Fruit fly (Drosophila melanogaster) whole organism, embryonic: Measurements from ENCODE around the gene HipHop.

Experiments
- Abd-B ChIP-seq: fragments of 200-800 bp; sonication (Bioruptor generic); optimal IDR thresholded peaks from 2 replicates; lab custom pipeline; 2018; ENCODE audit warnings: missing biosample characterization, mild to moderate bottlenecking, missing genetic modification characterization, moderate library complexity
- Awh ChIP-seq: fragments of 200-800 bp; sonication (Bioruptor generic); IDR thresholded peaks from 2 replicates; pipeline ENCODE4, ENCODE4 v1.3.6; 2022; ENCODE audit warnings: missing biosample characterization, missing genetic modification characterization
- CG10147 ChIP-seq: fragments of 200-800 bp; sonication (Bioruptor generic); optimal IDR thresholded peaks from 2 replicates; lab custom pipeline; 2019; ENCODE audit warnings: missing biosample characterization, mild to moderate bottlenecking, missing genetic modification characterization, moderate library complexity
- CG10366 ChIP-seq: fragments of 200-800 bp; sonication (Bioruptor generic); IDR thresholded peaks from 2 replicates; pipeline ENCODE4 v1.3.6; 2022; ENCODE audit warnings: missing biosample characterization, missing genetic modification characterization
- CG10462 ChIP-seq: fragments of 200-800 bp; sonication (Bioruptor generic); optimal IDR thresholded peaks from 2 replicates; lab custom pipeline; 2016; ENCODE audit warnings: missing biosample characterization, missing genetic modification characterization
- CG11093 ChIP-seq: fragments of 200-800 bp; sonication (Bioruptor generic); IDR thresholded peaks from 3 replicates; pipeline ENCODE4 v1.3.6; 2022; ENCODE audit warnings: missing biosample characterization, missing genetic modification characterization
- CG11456 ChIP-seq: fragments of 200-800 bp; sonication (Bioruptor generic); IDR thresholded peaks from 3 replicates; pipeline ENCODE4 v1.3.6; 2022; ENCODE audit warnings: missing biosample characterization, missing genetic modification characterization
- CG11695 ChIP-seq: fragments of 200-800 bp; sonication (Bioruptor generic); IDR thresholded peaks from 3 replicates; pipeline ENCODE4 v1.3.6; 2022; ENCODE audit warnings: missing biosample characterization, missing genetic modification characterization
- CG12391 ChIP-seq: fragments of 200-800 bp; sonication (Bioruptor generic); optimal IDR thresholded peaks from 3 replicates; lab custom pipeline; 2018; ENCODE audit warnings: missing biosample characterization, mild to moderate bottlenecking, missing genetic modification characterization, moderate library complexity
- CG12769 ChIP-seq: fragments of 200-800 bp; sonication (Bioruptor generic); optimal IDR thresholded peaks from 2 replicates; lab custom pipeline; 2019; ENCODE audit warnings: missing biosample characterization, mild to moderate bottlenecking, missing genetic modification characterization, moderate library complexity
- CG14014 ChIP-seq: fragments of 200-800 bp; sonication (Bioruptor generic); IDR thresholded peaks from 2 replicates; pipeline ENCODE4 v1.3.6; 2022; ENCODE audit warnings: missing biosample characterization, missing genetic modification characterization
- CG17829 ChIP-seq: fragments of 200-800 bp; optimal IDR thresholded peaks from 2 replicates; lab custom pipeline; 2019; ENCODE audit warnings: missing biosample characterization, mild to moderate bottlenecking, missing genetic modification characterization, moderate library complexity
- CG18011 ChIP-seq: fragments of 200-800 bp; sonication (Bioruptor generic); optimal IDR thresholded peaks from 2 replicates; lab custom pipeline; 2017; ENCODE audit warnings: missing biosample characterization, missing genetic modification characterization, mild to moderate bottlenecking, moderate library complexity, missing genotype
- CG31441 ChIP-seq: fragments of 200-800 bp; sonication (Bioruptor generic); IDR thresholded peaks from 2 replicates; pipeline ENCODE4 v1.3.6; 2022; ENCODE audit warnings: missing biosample characterization, missing genetic modification characterization
- CG34422 ChIP-seq: fragments of 200-800 bp; sonication (Bioruptor generic); IDR thresholded peaks from 3 replicates; pipeline ENCODE4 v1.3.6; 2022; ENCODE audit warnings: missing biosample characterization, missing genetic modification characterization
- CG4730 ChIP-seq: fragments of 200-800 bp; sonication (Bioruptor generic); IDR thresholded peaks from 2 replicates; pipeline ENCODE4 v1.3.6; 2022; ENCODE audit warnings: missing biosample characterization, missing genetic modification characterization
- CG5953 ChIP-seq: fragments of 200-800 bp; sonication (Bioruptor generic); IDR thresholded peaks from 2 replicates; pipeline ENCODE4 v1.3.6; 2022; ENCODE audit warnings: missing biosample characterization, missing genetic modification characterization
- CG6175 ChIP-seq: fragments of 200-800 bp; sonication (Bioruptor generic); IDR thresholded peaks from 3 replicates; pipeline ENCODE4 v1.3.6; 2022; ENCODE audit warnings: missing biosample characterization, missing genetic modification characterization
- CG7987 ChIP-seq: fragments of 200-800 bp; sonication (Bioruptor generic); optimal IDR thresholded peaks from 2 replicates; lab custom pipeline; 2018; ENCODE audit warnings: missing biosample characterization, mild to moderate bottlenecking, missing genetic modification characterization, moderate library complexity
- CG9797 ChIP-seq: fragments of 200-800 bp; sonication (Bioruptor generic); optimal IDR thresholded peaks from 3 replicates; lab custom pipeline; 2018; ENCODE audit warnings: missing biosample characterization, mild to moderate bottlenecking, missing genetic modification characterization
- D19A ChIP-seq: fragments of 200-800 bp; optimal IDR thresholded peaks from 3 replicates; lab custom pipeline; 2019; ENCODE audit warnings: missing biosample characterization, mild to moderate bottlenecking, missing genetic modification characterization, moderate library complexity
- Dek ChIP-seq: fragments of 200-800 bp; sonication (Bioruptor generic); optimal IDR thresholded peaks from 3 replicates; lab custom pipeline; 2019; ENCODE audit warnings: missing biosample characterization, mild to moderate bottlenecking, missing genetic modification characterization, moderate library complexity
- Jarid2 ChIP-seq: fragments of 200-800 bp; sonication (Bioruptor generic); optimal IDR thresholded peaks from 3 replicates; lab custom pipeline; 2017; ENCODE audit warnings: mild to moderate bottlenecking, missing biosample characterization, missing genetic modification reagents, missing genetic modification characterization
- Med ChIP-seq: fragments of 200-800 bp; sonication (Bioruptor generic); peaks from one replicate; lab custom pipeline; 2016; ENCODE audit warnings: missing biosample characterization, missing genetic modification characterization, mild to moderate bottlenecking, inconsistent platforms, moderate library complexity
- Nf-YB ChIP-seq: fragments of 200-800 bp; sonication (Bioruptor generic); optimal IDR thresholded peaks from 3 replicates; lab custom pipeline; 2019; ENCODE audit warnings: missing biosample characterization, mild to moderate bottlenecking, missing genetic modification characterization, moderate library complexity
- NfI ChIP-seq: fragments of 200-800 bp; sonication (Bioruptor generic); optimal IDR thresholded peaks from 3 replicates; lab custom pipeline; 2018; ENCODE audit warnings: missing biosample characterization, mild to moderate bottlenecking, missing genetic modification characterization, moderate library complexity
- Opbp ChIP-seq: fragments of 200-800 bp; sonication (Bioruptor generic); IDR thresholded peaks from 3 replicates; pipeline ENCODE4 v1.3.6; 2022; ENCODE audit warnings: missing biosample characterization, missing genetic modification characterization; ENCODE audit not compliant: partially characterized antibody
- TFAM ChIP-seq: fragments of 200-800 bp; sonication (Bioruptor generic); optimal IDR thresholded peaks from 2 replicates; lab custom pipeline; 2017; ENCODE audit warnings: missing biosample characterization, missing genetic modification characterization, inconsistent platforms
- Trl ChIP-seq, 3 experiments: fragments of >200 bp in 2 of 3; fragments of 200-800 bp in 1 of 3; sonication (Bioruptor generic) in 1 of 3; optimal IDR thresholded peaks; 2 replicates in 1 of 3; 3 replicates in 2 of 3; lab custom pipeline; 2016 to 2017; ENCODE audit warnings: missing biosample characterization in 1 of 3, missing genetic modification characterization in 1 of 3
- ato ChIP-seq: fragments of 200-800 bp; sonication (Bioruptor generic); IDR thresholded peaks from 2 replicates; pipeline ENCODE4 v1.3.6; 2022; ENCODE audit warnings: missing biosample characterization, missing genetic modification characterization; ENCODE audit not compliant: partially characterized antibody
- bsh ChIP-seq, 2 experiments: fragments of 200-800 bp; sonication (Bioruptor generic); optimal IDR thresholded peaks; 2 replicates each; lab custom pipeline; 2017 to 2018; ENCODE audit warnings: mild to moderate bottlenecking in 2 of 2, missing biosample characterization in 2 of 2, missing genetic modification characterization in 2 of 2, moderate library complexity in 1 of 2
- btn ChIP-seq: fragments of 200-800 bp; sonication (Bioruptor generic); optimal IDR thresholded peaks from 2 replicates; lab custom pipeline; 2016; ENCODE audit warnings: missing biosample characterization, missing genetic modification characterization
- cg ChIP-seq: fragments of 200-800 bp; sonication (Bioruptor generic); optimal IDR thresholded peaks from 3 replicates; lab custom pipeline; 2019; ENCODE audit warnings: missing biosample characterization, mild to moderate bottlenecking, missing genetic modification characterization, moderate library complexity
- chif ChIP-seq, 2 experiments: fragments of 200-800 bp; sonication (Bioruptor generic); optimal IDR thresholded peaks; 3 replicates each; lab custom pipeline; 2016; ENCODE audit warnings: missing biosample characterization in 2 of 2, missing genetic modification characterization in 2 of 2
- chinmo ChIP-seq: fragments of 200-800 bp; sonication (Bioruptor generic); IDR thresholded peaks from 4 replicates; pipeline ENCODE4 v1.3.6; 2022; ENCODE audit warnings: missing biosample characterization, missing genetic modification characterization; ENCODE audit not compliant: partially characterized antibody
- crol ChIP-seq: fragments of 200-800 bp; sonication (Bioruptor generic); IDR thresholded peaks from 2 replicates; pipeline ENCODE4 v1.3.6; 2022; ENCODE audit warnings: missing biosample characterization, missing genetic modification characterization
- esg ChIP-seq: fragments of 200-800 bp; sonication (Bioruptor generic); conservative IDR thresholded peaks from 2 replicates; pipeline ENCODE4 v1.3.6; 2022; ENCODE audit warnings: missing biosample characterization, missing genetic modification characterization
- eve ChIP-seq, 2 experiments: fragments of >200 bp; optimal IDR thresholded peaks; 2 replicates each; lab custom pipeline; 2017; ENCODE audit warnings: missing biosample characterization in 2 of 2, missing genetic modification characterization in 2 of 2
- exex ChIP-seq: fragments of 200-800 bp; sonication (Bioruptor generic); optimal IDR thresholded peaks from 4 replicates; lab custom pipeline; 2018; ENCODE audit warnings: missing biosample characterization, mild to moderate bottlenecking, missing genetic modification characterization, moderate library complexity
- fd3F ChIP-seq: fragments of 200-800 bp; sonication (Bioruptor generic); optimal IDR thresholded peaks from 2 replicates; lab custom pipeline; 2018; ENCODE audit warnings: missing biosample characterization, mild to moderate bottlenecking, missing genetic modification characterization, moderate library complexity
- hkb ChIP-seq, 2 experiments: fragments of 200-800 bp in 1 of 2; fragments of >200 bp in 1 of 2; sonication (Bioruptor generic) in 1 of 2; IDR thresholded peaks in 1 of 2; optimal IDR thresholded peaks in 1 of 2; 2 replicates each; pipeline versions ENCODE4 v1.3.6 to Lab custom; 2017 to 2022; ENCODE audit warnings: missing biosample characterization in 1 of 2, missing genetic modification characterization in 1 of 2
- hth ChIP-seq: fragments of >200 bp; optimal IDR thresholded peaks from 2 replicates; lab custom pipeline; 2017; ENCODE audit warnings: inconsistent platforms
- lola ChIP-seq, 3 experiments: fragments of >200 bp in 2 of 3; fragments of 200-800 bp in 1 of 3; sonication (Bioruptor generic) in 1 of 3; optimal IDR thresholded peaks; 2 replicates each; lab custom pipeline; 2017 to 2019; ENCODE audit warnings: missing biosample characterization in 3 of 3, missing genetic modification characterization in 3 of 3, mild to moderate bottlenecking in 1 of 3, moderate library complexity in 1 of 3
- nom ChIP-seq: fragments of 200-800 bp; sonication (Bioruptor generic); optimal IDR thresholded peaks from 2 replicates; lab custom pipeline; 2017; ENCODE audit warnings: missing biosample characterization, missing genetic modification characterization, mild to moderate bottlenecking, moderate library complexity, missing genetic modification reagents
- pita ChIP-seq: fragments of 200-800 bp; sonication (Bioruptor generic); optimal IDR thresholded peaks from 2 replicates; lab custom pipeline; 2017; ENCODE audit warnings: missing biosample characterization, mild to moderate bottlenecking, missing genetic modification characterization
- pros ChIP-seq: fragments of 200-800 bp; sonication (Bioruptor generic); optimal IDR thresholded peaks from 3 replicates; lab custom pipeline; 2019; ENCODE audit warnings: missing biosample characterization, mild to moderate bottlenecking, missing genetic modification characterization, moderate library complexity
- pum ChIP-seq: fragments of 200-800 bp; sonication (Bioruptor generic); optimal IDR thresholded peaks from 2 replicates; lab custom pipeline; 2016; ENCODE audit warnings: missing biosample characterization, missing genetic modification characterization
- rib ChIP-seq: fragments of 200-800 bp; sonication (Bioruptor generic); IDR thresholded peaks from 2 replicates; pipeline ENCODE4 v1.3.6; 2022; ENCODE audit warnings: missing biosample characterization, missing genetic modification characterization

Gene HipHop

DNA sequence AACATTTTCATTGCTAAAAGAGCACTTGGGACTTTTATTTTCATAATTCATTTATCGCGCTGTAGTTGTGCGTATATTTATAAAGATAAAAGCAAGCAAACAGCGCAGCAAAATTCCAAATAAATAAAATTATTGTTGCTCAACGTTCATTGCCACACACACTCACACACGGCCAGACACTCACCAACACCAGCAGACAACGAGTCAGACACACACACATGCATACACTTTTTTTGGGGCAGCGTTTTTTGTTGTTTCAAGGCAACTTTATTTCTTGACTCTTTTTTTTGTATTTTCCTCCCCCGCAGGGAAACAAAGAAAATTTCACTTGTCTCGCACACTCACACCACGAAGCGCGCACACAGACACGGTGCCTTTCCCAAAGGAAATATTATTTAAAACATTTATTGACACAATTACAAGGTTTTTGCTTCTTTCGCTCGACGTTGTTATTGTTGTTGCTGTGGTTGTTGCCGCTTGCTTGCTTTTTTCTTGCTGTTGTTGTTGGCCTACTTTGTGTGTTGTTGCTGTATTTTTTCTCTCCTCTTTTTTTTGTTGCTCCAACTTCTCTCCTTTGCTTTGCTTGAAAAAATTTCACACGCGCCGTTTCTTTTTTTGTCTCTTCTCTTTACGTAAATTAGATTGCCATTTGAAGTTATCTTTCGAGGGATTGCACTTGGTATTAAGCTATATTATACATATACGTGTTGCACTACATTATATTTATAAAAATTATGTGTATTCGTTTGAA is 909 bp upstream of the HipHop start:
- TF ChIP-seq fd3F (GFP tag; lab: Kevin White, UChicago) = no peak
- TF ChIP-seq btn (GFP tag; lab: Kevin White, UChicago) = no peak
- no peak for TF ChIP-seq CG10147 (GFP tag; lab: Kevin White, UChicago)
- TF ChIP-seq cg (GFP tag; lab: Kevin White, UChicago) = peak; percentile 91
- no peak for TF ChIP-seq ato (GFP tag; lab: Robert Waterston, UW)
- no peak for TF ChIP-seq CG4730
- peak; percentile 37; the same call in 1 of the 3 replicates for TF ChIP-seq CG34422 (GFP tag; lab: Robert Waterston, UW)
- no peak for TF ChIP-seq rib (GFP tag; lab: Robert Waterston, UW)
- TF ChIP-seq CG9797 (GFP tag; lab: Kevin White, UChicago) = no peak
- TF ChIP-seq nom (GFP tag; lab: Kevin White, UChicago) = peak; percentile 90
- no peak for TF ChIP-seq chif (GFP tag; optimal IDR thresholded peaks at IDR 0.05; lab: Kevin White, UChicago)
- TF ChIP-seq pum (GFP tag; lab: Kevin White, UChicago) = no peak
- TF ChIP-seq CG5953 (GFP tag; lab: Robert Waterston, UW) = no peak
- no peak for TF ChIP-seq Opbp (GFP tag; lab: Robert Waterston, UW)
- TF ChIP-seq pros (GFP tag; lab: Kevin White, UChicago) = peak; percentile 78
- TF ChIP-seq CG12391 = peak; percentile 0
- no peak for TF ChIP-seq CG11456 (GFP tag; lab: Robert Waterston, UW)
- TF ChIP-seq CG17829 (tag; lab: Kevin White, UChicago) = no peak
- TF ChIP-seq D19A (tag; lab: Kevin White, UChicago) = peak; percentile 19
- peak in 1 of 2 experiments; percentile 69 for TF ChIP-seq eve (GFP tag; optimal IDR thresholded peaks at IDR 0.05; lab: Kevin White, UChicago)
- TF ChIP-seq NfI = no peak
- no peak for TF ChIP-seq CG10462 (GFP tag; lab: Kevin White, UChicago)
- TF ChIP-seq CG31441 (GFP tag; lab: Robert Waterston, UW) = no peak
- TF ChIP-seq Awh (GFP tag; lab: Robert Waterston, UW) = no peak
- TF ChIP-seq Nf-YB (GFP tag; lab: Kevin White, UChicago) = no peak
- TF ChIP-seq esg = no peak
- 0 out of 2 replicates have a peak, but pooled peaks have one; percentile 28 for TF ChIP-seq crol (GFP tag; lab: Robert Waterston, UW)
- TF ChIP-seq Jarid2 (GFP tag; lab: Kevin White, UChicago) = peak; percentile 57
- no peak for TF ChIP-seq CG11695 (GFP tag; lab: Robert Waterston, UW)
- TF ChIP-seq CG10366 = no peak
- peak; percentile 73; the same call in 1 of the 4 replicates for TF ChIP-seq chinmo (GFP tag; lab: Robert Waterston, UW)
- no peak for TF ChIP-seq CG11093 (GFP tag; lab: Robert Waterston, UW)
- TF ChIP-seq CG12769 (tag; lab: Kevin White, UChicago) = peak; percentile 24
- no peak for TF ChIP-seq CG14014 (GFP tag; lab: Robert Waterston, UW)
- TF ChIP-seq TFAM (GFP tag; lab: Kevin White, UChicago) = no peak
- no peak for TF ChIP-seq CG6175 (GFP tag; lab: Robert Waterston, UW)
- peak; percentile 8 for TF ChIP-seq exex (tag; lab: Kevin White, UChicago)
- TF ChIP-seq hkb (optimal IDR thresholded peaks at IDR 0.05; lab: Kevin White, UChicago) = peak; percentile 31
- no peak for TF ChIP-seq hkb (GFP tag; IDR thresholded peaks at IDR 0.05; lab: Robert Waterston, UW)
- peak; percentile 80 for TF ChIP-seq Med (GFP tag; lab: Kevin White, UChicago)
- no peak for TF ChIP-seq pita (GFP tag; lab: Kevin White, UChicago)
- no peak for TF ChIP-seq hth (lab: Kevin White, UChicago)
- no peak for TF ChIP-seq CG7987 (GFP tag; lab: Kevin White, UChicago)
- peak in 1 of 3 experiments; percentile 32 for TF ChIP-seq lola (GFP tag; optimal IDR thresholded peaks at IDR 0.05; lab: Kevin White, UChicago)
- peak in 1 of 2 experiments; percentile 82 for TF ChIP-seq bsh (GFP tag; optimal IDR thresholded peaks at IDR 0.05; lab: Kevin White, UChicago)
- no peak for TF ChIP-seq Dek (tag; lab: Kevin White, UChicago)
- no peak for TF ChIP-seq CG18011 (GFP tag; lab: Kevin White, UChicago)
- peak; percentile 20 to 58 for TF ChIP-seq Trl (optimal IDR thresholded peaks at IDR 0.05; lab: Kevin White, UChicago)
- no peak for TF ChIP-seq Trl (GFP tag; optimal IDR thresholded peaks at IDR 0.05; lab: Kevin White, UChicago)
- no peak for TF ChIP-seq Abd-B (GFP tag; lab: Kevin White, UChicago)
